Worm (Caenorhabditis elegans) whole organism, young adult: ENCODE results near the gene F22B5.5.

ENCODE experiments used
- B0019.2 ChIP-seq: fragments of 200-800 bp; sonication (Bioruptor generic); conservative IDR thresholded peaks from 2 replicates; pipeline ENCODE4 v1.3.6; 2022; ENCODE audit warnings: missing genetic modification reagents, missing genetic modification characterization, missing compliant biosample characterization
- B0336.3 ChIP-seq: fragments of 200-800 bp; sonication (Bioruptor generic); IDR thresholded peaks from 2 replicates; pipeline ENCODE4 v1.3.6; 2022; ENCODE audit warnings: missing genetic modification characterization, missing compliant biosample characterization
- F22D6.2 ChIP-seq: sonication (generic microtip); optimal IDR thresholded peaks from 2 replicates; lab custom pipeline; 2016; ENCODE audit warnings: mild to moderate bottlenecking, missing genetic modification characterization, missing compliant biosample characterization
- F52B5.7 ChIP-seq: sonication (generic microtip); optimal IDR thresholded peaks from 2 replicates; lab custom pipeline; 2016; ENCODE audit warnings: mild to moderate bottlenecking, missing genetic modification characterization, missing compliant biosample characterization
- F57A8.1 ChIP-seq: fragments of 200-800 bp; sonication (Bioruptor generic); optimal IDR thresholded peaks from 2 replicates; lab custom pipeline; 2018; ENCODE audit warnings: mild to moderate bottlenecking, missing genetic modification characterization, moderate library complexity, missing compliant biosample characterization
- K12H6.12 ChIP-seq: fragments of 200-800 bp; sonication (Bioruptor generic); optimal IDR thresholded peaks from 2 replicates; lab custom pipeline; 2018; ENCODE audit warnings: mild to moderate bottlenecking, missing genetic modification characterization, missing compliant biosample characterization
- Y53G8AR.9 ChIP-seq: fragments of 200-800 bp; sonication (Bioruptor generic); conservative IDR thresholded peaks from 2 replicates; pipeline ENCODE4 v1.3.6; 2022; ENCODE audit warnings: missing genetic modification reagents, missing genetic modification characterization, missing compliant biosample characterization
- Y56A3A.18 ChIP-seq: fragments of 200-800 bp; sonication (Bioruptor generic); IDR thresholded peaks from 2 replicates; pipeline ENCODE4 v1.3.6; 2022; ENCODE audit warnings: missing genetic modification reagents, missing genetic modification characterization, missing compliant biosample characterization
- Y67H2A.10 ChIP-seq: fragments of 200-800 bp; sonication (Bioruptor generic); conservative IDR thresholded peaks from 2 replicates; pipeline ENCODE4 v1.3.6; 2022; ENCODE audit warnings: missing genetic modification reagents, missing genetic modification characterization, missing compliant biosample characterization
- Y79H2A.3 ChIP-seq: fragments of 200-800 bp; sonication (Bioruptor generic); conservative IDR thresholded peaks from 2 replicates; pipeline ENCODE4 v1.3.6; 2022; ENCODE audit warnings: missing genetic modification reagents, missing genetic modification characterization, missing compliant biosample characterization
- akir-1 ChIP-seq: fragments of 200-800 bp; sonication (Bioruptor generic); optimal IDR thresholded peaks from 2 replicates; lab custom pipeline; 2018; ENCODE audit warnings: mild to moderate bottlenecking, missing genetic modification characterization, moderate library complexity, missing compliant biosample characterization
- ama-1 ChIP-seq, 3 experiments: fragments of 150-350 bp in 1 of 3; sonication (generic microtip) in 2 of 3; optimal IDR thresholded peaks; 2 replicates each; lab custom pipeline; 2014 to 2018; ENCODE audit warnings: missing biosample characterization in 2 of 3, missing genetic modification characterization in 2 of 3, missing genetic modification reagents in 2 of 3
- attf-5 ChIP-seq: fragments of 200-800 bp; sonication (Bioruptor generic); optimal IDR thresholded peaks from 2 replicates; lab custom pipeline; 2018; ENCODE audit warnings: mild to moderate bottlenecking, missing genetic modification characterization, missing compliant biosample characterization
- ccch-3 ChIP-seq: fragments of 200-800 bp; sonication (Bioruptor generic); optimal IDR thresholded peaks from 2 replicates; lab custom pipeline; 2018; ENCODE audit warnings: mild to moderate bottlenecking, missing genetic modification characterization, missing compliant biosample characterization
- cebp-2 ChIP-seq: fragments of 200-800 bp; sonication (Bioruptor generic); IDR thresholded peaks from 2 replicates; pipeline ENCODE4 v1.3.6; 2022; ENCODE audit warnings: missing genetic modification characterization, missing compliant biosample characterization
- ceh-40 ChIP-seq: fragments of 200-800 bp; sonication (Bioruptor generic); IDR thresholded peaks from 2 replicates; pipeline ENCODE4 v1.3.6; 2022; ENCODE audit warnings: missing genetic modification characterization, missing compliant biosample characterization
- ceh-91 ChIP-seq: fragments of 200-800 bp; sonication (Bioruptor generic); IDR thresholded peaks from 2 replicates; pipeline ENCODE4 v1.3.6; 2022; ENCODE audit warnings: missing genetic modification reagents, missing genetic modification characterization, missing compliant biosample characterization
- die-1 ChIP-seq: sonication (generic microtip); optimal IDR thresholded peaks from 2 replicates; lab custom pipeline; 2016; ENCODE audit warnings: missing genotype, mild to moderate bottlenecking, missing genetic modification characterization, missing compliant biosample characterization
- dpff-1 ChIP-seq: sonication (generic microtip); optimal IDR thresholded peaks from 2 replicates; lab custom pipeline; 2017; ENCODE audit warnings: mild to moderate bottlenecking, missing genetic modification characterization, missing compliant biosample characterization
- dpl-1 ChIP-seq: fragments of 150-350 bp; optimal IDR thresholded peaks from 2 replicates; lab custom pipeline; 2014; ENCODE audit warnings: missing biosample characterization, missing genetic modification reagents, missing genetic modification characterization
- egrh-3 ChIP-seq: fragments of 200-800 bp; sonication (Bioruptor generic); IDR thresholded peaks from 2 replicates; pipeline ENCODE4 v1.3.6; 2022; ENCODE audit warnings: missing genetic modification reagents, missing genetic modification characterization, missing compliant biosample characterization
- ekl-4 ChIP-seq: fragments of 200-800 bp; sonication (Bioruptor generic); IDR thresholded peaks from 2 replicates; pipeline ENCODE4 v1.3.6; 2022; ENCODE audit warnings: missing genetic modification reagents, missing genetic modification characterization, missing compliant biosample characterization
- ets-4 ChIP-seq: fragments of 200-800 bp; sonication (Bioruptor generic); optimal IDR thresholded peaks from 2 replicates; lab custom pipeline; 2018; ENCODE audit warnings: mild to moderate bottlenecking, missing genetic modification characterization, missing compliant biosample characterization
- him-1 ChIP-seq: sonication (generic microtip); optimal IDR thresholded peaks from 2 replicates; lab custom pipeline; 2016; ENCODE audit warnings: missing genotype, missing genetic modification reagents, missing genetic modification characterization, missing compliant biosample characterization
- hmg-1.2 ChIP-seq: fragments of 200-800 bp; sonication (Bioruptor generic); IDR thresholded peaks from 2 replicates; pipeline ENCODE4 v1.3.6; 2022; ENCODE audit warnings: missing genetic modification reagents, missing genetic modification characterization, missing compliant biosample characterization
- lag-1 ChIP-seq: fragments of 200-800 bp; sonication (Bioruptor generic); IDR thresholded peaks from 2 replicates; pipeline ENCODE4 v1.3.6; 2022; ENCODE audit warnings: missing genetic modification reagents, missing genetic modification characterization, missing compliant biosample characterization
- let-607 ChIP-seq, 2 experiments: fragments of 200-800 bp in 1 of 2; sonication (Bioruptor generic) in 1 of 2; sonication (generic microtip) in 1 of 2; optimal IDR thresholded peaks; 2 replicates each; lab custom pipeline; 2016 to 2018; ENCODE audit warnings: mild to moderate bottlenecking in 2 of 2, missing compliant biosample characterization in 2 of 2, missing genetic modification characterization in 2 of 2, moderate library complexity in 2 of 2, missing genotype in 1 of 2
- lin-26 ChIP-seq: fragments of 200-800 bp; sonication (Bioruptor generic); IDR thresholded peaks from 2 replicates; pipeline ENCODE4 v1.3.6; 2022; ENCODE audit warnings: missing genetic modification reagents, missing genetic modification characterization, missing compliant biosample characterization
- lin-54 ChIP-seq: fragments of 200-800 bp; sonication (Bioruptor generic); optimal IDR thresholded peaks from 2 replicates; lab custom pipeline; 2018; ENCODE audit warnings: mild to moderate bottlenecking, missing genetic modification characterization, missing compliant biosample characterization
- lsl-1 ChIP-seq: fragments of 200-800 bp; sonication (Bioruptor generic); optimal IDR thresholded peaks from 2 replicates; lab custom pipeline; 2018; ENCODE audit warnings: mild to moderate bottlenecking, missing genetic modification characterization, moderate library complexity, missing compliant biosample characterization
- mcd-1 ChIP-seq: fragments of 200-800 bp; sonication (Bioruptor generic); IDR thresholded peaks from 2 replicates; pipeline ENCODE4 v1.3.6; 2022; ENCODE audit warnings: missing genetic modification reagents, missing genetic modification characterization, missing compliant biosample characterization
- nfya-1 ChIP-seq: sonication (generic microtip); optimal IDR thresholded peaks from 2 replicates; lab custom pipeline; 2017; ENCODE audit warnings: antibody characterized with exemption, missing compliant biosample characterization, missing genetic modification characterization, borderline replicate concordance; ENCODE audit not compliant: insufficient read depth
- nhr-80 ChIP-seq: sonication (generic microtip); optimal IDR thresholded peaks from 2 replicates; lab custom pipeline; 2016; ENCODE audit warnings: missing genetic modification characterization, missing compliant biosample characterization
- nhr-90 ChIP-seq: sonication (generic microtip); optimal IDR thresholded peaks from 2 replicates; lab custom pipeline; 2016; ENCODE audit warnings: missing genotype, mild to moderate bottlenecking, missing genetic modification characterization, missing compliant biosample characterization
- repo-1 ChIP-seq: sonication (generic microtip); optimal IDR thresholded peaks from 2 replicates; lab custom pipeline; 2017; ENCODE audit warnings: mild to moderate bottlenecking, missing genetic modification characterization, missing compliant biosample characterization
- sea-2 ChIP-seq: fragments of 200-800 bp; sonication (Bioruptor generic); IDR thresholded peaks from 2 replicates; pipeline ENCODE4 v1.3.6; 2022; ENCODE audit warnings: missing genetic modification characterization, missing compliant biosample characterization
- snpc-1.3 ChIP-seq: sonication (generic microtip); optimal IDR thresholded peaks from 2 replicates; lab custom pipeline; 2017; ENCODE audit warnings: missing genetic modification characterization, mild to moderate bottlenecking, missing compliant biosample characterization, antibody characterized with exemption, moderate library complexity, missing genotype, missing genetic modification reagents; ENCODE audit not compliant: insufficient read depth
- somi-1 ChIP-seq: fragments of 200-800 bp; sonication (Bioruptor generic); optimal IDR thresholded peaks from 2 replicates; lab custom pipeline; 2018; ENCODE audit warnings: mild to moderate bottlenecking, missing genetic modification characterization, missing compliant biosample characterization
- zfh-2 ChIP-seq: fragments of 200-800 bp; sonication (Bioruptor generic); conservative IDR thresholded peaks from 2 replicates; pipeline ENCODE4 v1.3.6; 2022; ENCODE audit warnings: missing genetic modification reagents, missing genetic modification characterization, missing compliant biosample characterization
- ztf-18 ChIP-seq: sonication (generic microtip); optimal IDR thresholded peaks from 2 replicates; lab custom pipeline; 2016; ENCODE audit warnings: missing genotype, mild to moderate bottlenecking, missing genetic modification characterization, missing compliant biosample characterization
- ztf-28 ChIP-seq: fragments of 200-800 bp; sonication (Bioruptor generic); IDR thresholded peaks from 2 replicates; pipeline ENCODE4 v1.3.6; 2022; ENCODE audit warnings: missing genetic modification reagents, missing genetic modification characterization, missing compliant biosample characterization
- ztf-6 ChIP-seq: fragments of 200-800 bp; sonication (Bioruptor generic); IDR thresholded peaks from 2 replicates; pipeline ENCODE4 v1.3.6; 2022; ENCODE audit warnings: missing genetic modification reagents, missing genetic modification characterization, missing compliant biosample characterization

Gene F22B5.5

DNA sequence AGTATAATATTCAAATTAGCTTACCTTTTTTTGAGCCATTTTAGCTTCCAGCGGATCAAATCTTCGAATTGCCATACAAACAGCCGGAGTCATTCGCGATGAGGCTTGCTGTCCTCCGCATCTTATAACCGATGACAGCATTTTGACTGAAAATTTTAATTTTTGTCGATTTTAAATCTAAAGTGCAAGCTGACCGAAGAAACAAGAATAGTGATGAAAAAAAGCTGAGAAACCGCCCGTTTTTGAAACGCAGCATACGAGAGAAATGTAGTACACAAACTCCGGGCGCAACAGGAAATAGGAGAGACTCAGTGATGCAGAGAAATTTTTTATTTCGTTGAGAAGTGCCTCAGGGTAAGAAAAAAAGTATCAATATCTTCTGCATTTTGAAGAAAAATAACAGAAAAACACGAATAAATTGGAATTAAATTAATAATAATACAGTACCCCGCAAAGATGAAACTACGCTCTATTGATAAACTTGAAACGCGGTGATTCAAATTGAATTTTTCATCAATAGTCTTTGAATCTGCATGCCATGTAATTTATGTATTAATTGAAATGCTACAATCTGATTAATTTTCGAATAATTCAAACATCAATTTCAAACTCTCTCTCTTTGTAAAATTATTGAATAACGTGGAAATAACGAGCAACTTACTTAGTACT is 28.8 kb upstream of the F22B5.5 start:
- peak; percentile 17; the same call in 1 of the 2 replicates for TF ChIP-seq mcd-1 (GFP tag; lab: Robert Waterston, UW)
- no peak for TF ChIP-seq ets-4
- TF ChIP-seq ama-1 (optimal IDR thresholded peaks at IDR 0.05; lab: Kevin White, UChicago), result peak; percentile 61
- TF ChIP-seq ama-1 (GFP tag; optimal IDR thresholded peaks at IDR 0.05; lab: Kevin White, UChicago), result no peak
- no peak for TF ChIP-seq him-1 (tag; lab: Kevin White, UChicago)
- peak; percentile 24 for TF ChIP-seq nhr-80 (tag; lab: Kevin White, UChicago)
- no peak for TF ChIP-seq repo-1 (tag; lab: Kevin White, UChicago)
- no peak for TF ChIP-seq ztf-18
- no peak for TF ChIP-seq snpc-1.3 (tag; lab: Kevin White, UChicago)
- no peak for TF ChIP-seq ceh-91 (GFP tag; lab: Robert Waterston, UW)
- TF ChIP-seq hmg-1.2, result peak; percentile 55; the same call in 1 of the 2 replicates
- TF ChIP-seq let-607 (tag; optimal IDR thresholded peaks at IDR 0.05; lab: Kevin White, UChicago), result no peak
- peak; percentile 43 for TF ChIP-seq attf-5 (GFP tag; lab: Kevin White, UChicago)
- TF ChIP-seq lsl-1 (GFP tag; lab: Kevin White, UChicago), result peak; percentile 35
- no peak for TF ChIP-seq Y67H2A.10 (GFP tag; lab: Robert Waterston, UW)
- TF ChIP-seq ztf-6 (GFP tag; lab: Robert Waterston, UW), result no peak

DNA sequence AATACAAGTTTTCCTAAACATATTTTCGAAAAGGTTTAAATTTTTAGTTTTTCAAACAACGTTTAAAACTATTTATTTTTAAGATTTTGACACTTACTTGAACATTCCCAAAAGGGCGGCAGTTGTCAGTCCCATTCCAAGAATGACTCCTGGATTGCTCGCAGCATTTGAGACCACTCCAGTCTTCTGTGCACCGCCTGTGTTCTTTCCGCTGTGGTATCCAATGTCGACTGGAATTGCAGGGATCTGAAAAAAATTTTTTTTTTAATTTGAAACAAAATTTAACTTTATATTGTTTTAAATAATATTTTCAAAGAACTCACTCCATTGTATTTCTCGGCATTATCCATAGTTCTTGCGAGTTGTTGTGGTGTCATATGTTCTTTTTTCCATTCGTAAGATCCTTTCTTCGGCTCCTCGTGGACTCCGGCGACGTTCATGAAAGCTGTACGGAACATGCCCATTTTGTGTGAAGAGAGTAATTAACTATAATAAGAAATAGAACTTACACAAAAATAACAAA is 27.4 kb upstream of the F22B5.5 start, which contains the start of gene M05D6.5:
Gene M05D6.5, minus strand, starts transcription at position 473 of the 523 bp plus-strand sequence.
- 0 out of 2 replicates have a peak, but pooled peaks have one; percentile 13 for TF ChIP-seq B0336.3 (GFP tag; lab: Robert Waterston, UW)
- TF ChIP-seq ama-1 (optimal IDR thresholded peaks at IDR 0.05; lab: Kevin White, UChicago), result peak; percentile 83
- TF ChIP-seq ama-1 (GFP tag; optimal IDR thresholded peaks at IDR 0.05; lab: Kevin White, UChicago), result no peak
- TF ChIP-seq lin-26 (GFP tag; lab: Robert Waterston, UW), result 0 out of 2 replicates have a peak, but pooled peaks have one; percentile 8
- TF ChIP-seq die-1 (tag; lab: Kevin White, UChicago), result no peak
- TF ChIP-seq Y53G8AR.9 (GFP tag; lab: Robert Waterston, UW), result 0 out of 2 replicates have a peak, but pooled peaks have one; percentile 13
- no peak for TF ChIP-seq Y67H2A.10 (GFP tag; lab: Robert Waterston, UW)
- 0 out of 2 replicates have a peak, but pooled peaks have one; percentile 40 for TF ChIP-seq ekl-4
- TF ChIP-seq somi-1, result no peak

DNA sequence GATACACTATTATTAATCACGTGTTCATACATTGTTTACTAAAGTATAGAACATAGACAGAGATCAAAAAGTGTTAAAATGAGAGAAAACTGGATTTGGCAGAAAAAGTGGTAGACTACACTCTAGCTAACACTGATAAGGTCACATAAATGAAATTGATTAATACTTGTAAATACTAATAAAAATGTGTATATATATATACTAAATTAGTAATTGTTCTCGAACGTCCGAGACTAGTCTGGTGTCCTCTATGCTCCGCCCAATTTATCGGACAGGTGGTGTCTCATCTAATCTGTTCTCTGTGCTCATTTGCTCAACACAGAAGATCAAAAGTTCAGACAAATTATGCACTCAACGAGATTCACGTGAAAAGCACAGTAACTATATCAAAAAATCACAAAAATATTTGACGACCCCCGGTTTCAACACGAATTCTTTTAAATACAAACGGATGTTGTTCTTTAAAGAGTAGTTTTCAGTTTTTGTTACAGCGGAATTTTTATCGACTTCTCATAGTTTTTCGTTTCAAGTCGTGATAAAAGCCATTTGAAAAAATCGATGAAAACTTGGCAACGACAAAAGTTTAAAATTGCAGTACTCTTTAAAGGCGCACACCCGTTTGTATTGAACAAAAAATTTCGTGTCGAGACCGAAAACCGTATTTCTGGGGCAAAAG is 26.8 kb upstream of the F22B5.5 start:
- TF ChIP-seq B0019.2 (GFP tag; lab: Robert Waterston, UW) (no peak), nhr-90 (tag; lab: Kevin White, UChicago) (no peak), ets-4 (no peak), K12H6.12 (tag; lab: Kevin White, UChicago) (peak; percentile 18), egrh-3 (GFP tag; lab: Robert Waterston, UW) (no peak), ceh-40 (GFP tag; lab: Robert Waterston, UW) (no peak), ztf-28 (GFP tag; lab: Robert Waterston, UW) (no peak), sea-2 (GFP tag; lab: Robert Waterston, UW) (no peak), ccch-3 (GFP tag; lab: Kevin White, UChicago) (no peak), zfh-2 (GFP tag; lab: Robert Waterston, UW) (no peak), F57A8.1 (no peak), Y56A3A.18 (GFP tag; lab: Robert Waterston, UW) (no peak), dpff-1 (tag; lab: Kevin White, UChicago) (no peak), akir-1 (no peak), Y79H2A.3 (GFP tag; lab: Robert Waterston, UW) (no peak), die-1 (tag; lab: Kevin White, UChicago) (no peak), F22D6.2 (tag; lab: Kevin White, UChicago) (no peak), lin-54 (GFP tag; lab: Kevin White, UChicago) (no peak), dpl-1 (GFP tag; lab: Kevin White, UChicago) (no peak), lag-1 (GFP tag; lab: Robert Waterston, UW) (no peak), cebp-2 (GFP tag; lab: Robert Waterston, UW) (no peak), F52B5.7 (tag; lab: Kevin White, UChicago) (no peak), nfya-1 (tag; lab: Kevin White, UChicago) (no peak), ztf-6 (GFP tag; lab: Robert Waterston, UW) (no peak)
